Fruit fly (Drosophila melanogaster) whole organism, embryonic: ENCODE data around the gene CG31897.

Source experiments
- Ada2b ChIP-seq: fragments of 200-800 bp; sonication (Bioruptor generic); IDR thresholded peaks from 2 replicates; pipeline ENCODE4 v1.3.6; 2022; ENCODE audit warnings: missing biosample characterization, missing genetic modification characterization
- Asciz ChIP-seq: fragments of 200-800 bp; sonication (Bioruptor generic); optimal IDR thresholded peaks from 2 replicates; lab custom pipeline; 2017; ENCODE audit warnings: missing biosample characterization, mild to moderate bottlenecking, missing genetic modification characterization, missing genetic modification reagents
- CG1024 ChIP-seq: fragments of 200-800 bp; sonication (Bioruptor generic); IDR thresholded peaks from 2 replicates; pipeline ENCODE4 v1.3.6; 2022; ENCODE audit warnings: missing biosample characterization, missing genetic modification characterization
- CG10979 ChIP-seq: fragments of 200-800 bp; sonication (Bioruptor generic); optimal IDR thresholded peaks from 2 replicates; lab custom pipeline; 2018; ENCODE audit warnings: missing biosample characterization, mild to moderate bottlenecking, missing genetic modification characterization, moderate library complexity
- CG11093 ChIP-seq: fragments of 200-800 bp; sonication (Bioruptor generic); IDR thresholded peaks from 3 replicates; pipeline ENCODE4 v1.3.6; 2022; ENCODE audit warnings: missing biosample characterization, missing genetic modification characterization
- CG11723 ChIP-seq: fragments of 200-800 bp; sonication (Bioruptor generic); optimal IDR thresholded peaks from 2 replicates; lab custom pipeline; 2017; ENCODE audit warnings: missing biosample characterization, mild to moderate bottlenecking, missing genetic modification characterization
- CG12104 ChIP-seq: fragments of 200-800 bp; sonication (Bioruptor generic); optimal IDR thresholded peaks from 3 replicates; lab custom pipeline; 2016; ENCODE audit warnings: missing biosample characterization, missing genetic modification characterization
- CG12391 ChIP-seq: fragments of 200-800 bp; sonication (Bioruptor generic); optimal IDR thresholded peaks from 3 replicates; lab custom pipeline; 2018; ENCODE audit warnings: missing biosample characterization, mild to moderate bottlenecking, missing genetic modification characterization, moderate library complexity
- CG13287 ChIP-seq: fragments of 200-800 bp; sonication (Bioruptor generic); IDR thresholded peaks from 2 replicates; pipeline ENCODE4 v1.3.6; 2022; ENCODE audit warnings: missing biosample characterization, missing genetic modification characterization; ENCODE audit not compliant: partially characterized antibody
- CG13624 ChIP-seq: fragments of 200-800 bp; sonication (Bioruptor generic); optimal IDR thresholded peaks from 2 replicates; lab custom pipeline; 2016; ENCODE audit warnings: missing biosample characterization, missing genetic modification characterization
- CG17359 ChIP-seq: fragments of 200-800 bp; sonication (Bioruptor generic); optimal IDR thresholded peaks from 3 replicates; lab custom pipeline; 2018; ENCODE audit warnings: missing biosample characterization, mild to moderate bottlenecking, missing genetic modification characterization, moderate library complexity
- CG2875 ChIP-seq: fragments of 200-800 bp; sonication (Bioruptor generic); optimal IDR thresholded peaks from 2 replicates; lab custom pipeline; 2017; ENCODE audit warnings: missing biosample characterization, mild to moderate bottlenecking, missing genetic modification characterization, missing genetic modification reagents
- CG3065 ChIP-seq: fragments of 200-800 bp; sonication (Bioruptor generic); optimal IDR thresholded peaks from 2 replicates; lab custom pipeline; 2016; ENCODE audit warnings: missing biosample characterization, missing genetic modification characterization
- CG34422 ChIP-seq: fragments of 200-800 bp; sonication (Bioruptor generic); IDR thresholded peaks from 3 replicates; pipeline ENCODE4 v1.3.6; 2022; ENCODE audit warnings: missing biosample characterization, missing genetic modification characterization
- CG6813 ChIP-seq: fragments of 200-800 bp; sonication (Bioruptor generic); optimal IDR thresholded peaks from 2 replicates; lab custom pipeline; 2017; ENCODE audit warnings: missing biosample characterization, missing genetic modification characterization, mild to moderate bottlenecking, moderate library complexity, missing genetic modification reagents
- CG7786 ChIP-seq: fragments of 200-800 bp; sonication (Bioruptor generic); optimal IDR thresholded peaks from 2 replicates; lab custom pipeline; 2016; ENCODE audit warnings: missing biosample characterization, missing genetic modification characterization
- CG7928 ChIP-seq: fragments of 200-800 bp; sonication (Bioruptor generic); optimal IDR thresholded peaks from 2 replicates; lab custom pipeline; 2017; ENCODE audit warnings: missing biosample characterization, mild to moderate bottlenecking, missing genetic modification characterization
- CG8290 ChIP-seq, 3 experiments: fragments of 200-800 bp; sonication (Bioruptor generic); optimal IDR thresholded peaks; 2 replicates each; lab custom pipeline; 2016 to 2019; ENCODE audit warnings: missing biosample characterization in 3 of 3, missing genetic modification characterization in 3 of 3, mild to moderate bottlenecking in 2 of 3, moderate library complexity in 1 of 3
- CG9876 ChIP-seq: fragments of 200-800 bp; sonication (Bioruptor generic); optimal IDR thresholded peaks from 2 replicates; lab custom pipeline; 2016; ENCODE audit warnings: missing biosample characterization, missing genetic modification characterization
- CoRest ChIP-seq: fragments of 200-800 bp; sonication (Bioruptor generic); optimal IDR thresholded peaks from 3 replicates; lab custom pipeline; 2018; ENCODE audit warnings: missing biosample characterization, mild to moderate bottlenecking, missing genetic modification characterization, moderate library complexity
- Dp ChIP-seq: fragments of 200-800 bp; sonication (Bioruptor generic); optimal IDR thresholded peaks from 2 replicates; lab custom pipeline; 2018; ENCODE audit warnings: missing biosample characterization, mild to moderate bottlenecking, missing genetic modification characterization, moderate library complexity
- Drgx ChIP-seq: fragments of 200-800 bp; sonication (Bioruptor generic); IDR thresholded peaks from 2 replicates; pipeline ENCODE4 v1.3.6; 2022; ENCODE audit warnings: missing biosample characterization, missing genetic modification characterization
- ERR ChIP-seq: fragments of 200-800 bp; sonication (Bioruptor generic); optimal IDR thresholded peaks from 2 replicates; lab custom pipeline; 2016; ENCODE audit warnings: missing biosample characterization, missing genetic modification characterization
- Fer1 ChIP-seq: fragments of 200-800 bp; sonication (Bioruptor generic); optimal IDR thresholded peaks from 2 replicates; lab custom pipeline; 2017; ENCODE audit warnings: missing biosample characterization, mild to moderate bottlenecking, missing genetic modification characterization
- HLH54F ChIP-seq: fragments of 200-800 bp; sonication (Bioruptor generic); optimal IDR thresholded peaks from 3 replicates; lab custom pipeline; 2016; ENCODE audit warnings: missing biosample characterization, missing genetic modification characterization
- Hr51 ChIP-seq, 2 experiments: fragments of 200-800 bp; sonication (Bioruptor generic); optimal IDR thresholded peaks; 2 replicates in 1 of 2; 3 replicates in 1 of 2; lab custom pipeline; 2016 to 2018; ENCODE audit warnings: missing biosample characterization in 2 of 2, missing genetic modification characterization in 2 of 2, mild to moderate bottlenecking in 1 of 2, moderate library complexity in 1 of 2
- Mes4 ChIP-seq: fragments of 200-800 bp; sonication (Bioruptor generic); optimal IDR thresholded peaks from 2 replicates; lab custom pipeline; 2016; ENCODE audit warnings: missing biosample characterization, missing genetic modification characterization
- Poxn ChIP-seq: fragments of 200-800 bp; sonication (Bioruptor generic); IDR thresholded peaks from 2 replicates; pipeline ENCODE4 v1.3.6; 2022; ENCODE audit warnings: missing biosample characterization, missing genetic modification characterization
- Side ChIP-seq: fragments of 200-800 bp; sonication (Bioruptor generic); optimal IDR thresholded peaks from 2 replicates; lab custom pipeline; 2016; ENCODE audit warnings: missing biosample characterization, missing genetic modification characterization
- YL-1 ChIP-seq: fragments of 200-800 bp; sonication (Bioruptor generic); optimal IDR thresholded peaks from 3 replicates; lab custom pipeline; 2017; ENCODE audit warnings: missing biosample characterization, mild to moderate bottlenecking, missing genetic modification characterization
- ac ChIP-seq: fragments of 200-800 bp; sonication (Bioruptor generic); optimal IDR thresholded peaks from 3 replicates; lab custom pipeline; 2017; ENCODE audit warnings: missing biosample characterization, mild to moderate bottlenecking, missing genetic modification characterization
- aop ChIP-seq: fragments of 200-800 bp; sonication (Bioruptor generic); IDR thresholded peaks from 2 replicates; pipeline ENCODE4 v1.3.6; 2022; ENCODE audit warnings: missing biosample characterization, missing genetic modification characterization
- bbx ChIP-seq: fragments of 200-800 bp; sonication (Bioruptor generic); IDR thresholded peaks from 2 replicates; pipeline ENCODE4 v1.3.6; 2022; ENCODE audit warnings: missing biosample characterization, missing genetic modification characterization; ENCODE audit not compliant: partially characterized antibody
- bigmax ChIP-seq: fragments of 200-800 bp; sonication (Bioruptor generic); optimal IDR thresholded peaks from 2 replicates; lab custom pipeline; 2018; ENCODE audit warnings: missing biosample characterization, mild to moderate bottlenecking, missing genetic modification characterization
- br ChIP-seq: fragments of >200 bp; optimal IDR thresholded peaks from 2 replicates; lab custom pipeline; 2017
- danr ChIP-seq: fragments of 200-800 bp; sonication (Bioruptor generic); IDR thresholded peaks from 2 replicates; pipeline ENCODE4 v1.3.6; 2022; ENCODE audit warnings: missing biosample characterization, missing genetic modification characterization
- gce ChIP-seq: fragments of 200-800 bp; sonication (Bioruptor generic); IDR thresholded peaks from 3 replicates; pipeline ENCODE4 v1.3.6; 2022; ENCODE audit warnings: missing biosample characterization, missing genetic modification characterization
- kni ChIP-seq: fragments of 200-800 bp; sonication (Bioruptor generic); optimal IDR thresholded peaks from 3 replicates; lab custom pipeline; 2017; ENCODE audit warnings: mild to moderate bottlenecking, missing biosample characterization, missing genetic modification reagents, missing genetic modification characterization
- nerfin-1 ChIP-seq: fragments of 200-800 bp; sonication (Bioruptor generic); optimal IDR thresholded peaks from 3 replicates; lab custom pipeline; 2019; ENCODE audit warnings: missing biosample characterization, mild to moderate bottlenecking, missing genetic modification characterization, moderate library complexity
- nerfin-2 ChIP-seq: fragments of 200-800 bp; sonication (Bioruptor generic); IDR thresholded peaks from 2 replicates; pipeline ENCODE4 v1.3.6; 2022; ENCODE audit warnings: missing biosample characterization, missing genetic modification characterization; ENCODE audit not compliant: partially characterized antibody
- ranshi ChIP-seq: fragments of 200-800 bp; sonication (Bioruptor generic); IDR thresholded peaks from 2 replicates; pipeline ENCODE4 v1.3.6; 2022; ENCODE audit warnings: missing biosample characterization, missing genetic modification characterization
- repo ChIP-seq: fragments of 200-800 bp; sonication (Bioruptor generic); optimal IDR thresholded peaks from 2 replicates; lab custom pipeline; 2016; ENCODE audit warnings: missing biosample characterization, missing genetic modification characterization
- rib ChIP-seq: fragments of 200-800 bp; sonication (Bioruptor generic); IDR thresholded peaks from 2 replicates; pipeline ENCODE4 v1.3.6; 2022; ENCODE audit warnings: missing biosample characterization, missing genetic modification characterization
- scrt ChIP-seq: fragments of 200-800 bp; sonication (Bioruptor generic); optimal IDR thresholded peaks from 2 replicates; lab custom pipeline; 2018; ENCODE audit warnings: missing biosample characterization, mild to moderate bottlenecking, missing genetic modification characterization, moderate library complexity
- sim ChIP-seq: fragments of 200-800 bp; sonication (Bioruptor generic); IDR thresholded peaks from 2 replicates; pipeline ENCODE4 v1.3.6; 2022; ENCODE audit warnings: missing biosample characterization, missing genetic modification characterization
- sima ChIP-seq: fragments of 200-800 bp; sonication (Bioruptor generic); optimal IDR thresholded peaks from 2 replicates; lab custom pipeline; 2016; ENCODE audit warnings: missing biosample characterization, missing genetic modification characterization
- slp2 ChIP-seq: fragments of 200-800 bp; sonication (Bioruptor generic); optimal IDR thresholded peaks from 2 replicates; lab custom pipeline; 2016; ENCODE audit warnings: missing biosample characterization, missing genetic modification characterization
- sob ChIP-seq: fragments of 200-800 bp; sonication (Bioruptor generic); IDR thresholded peaks from 2 replicates; pipeline ENCODE4 v1.3.6; 2022; ENCODE audit warnings: missing biosample characterization, missing genetic modification characterization
- tap ChIP-seq: fragments of 200-800 bp; optimal IDR thresholded peaks from 3 replicates; lab custom pipeline; 2019; ENCODE audit warnings: missing biosample characterization, mild to moderate bottlenecking, missing genetic modification characterization, moderate library complexity
- twi ChIP-seq: fragments of 200-800 bp; optimal IDR thresholded peaks from 2 replicates; lab custom pipeline; 2019; ENCODE audit warnings: missing biosample characterization, mild to moderate bottlenecking, missing genetic modification characterization, moderate library complexity
- vvl ChIP-seq: fragments of 200-800 bp; sonication (Bioruptor generic); IDR thresholded peaks from 2 replicates; pipeline ENCODE4 v1.3.6; 2022; ENCODE audit warnings: missing biosample characterization, missing genetic modification characterization

The CG31897 gene

dm6 chr2L:8473448-8473847, 31.2 kb downstream of the CG31897 start (continued):
- no peak for TF ChIP-seq Dp
- TF ChIP-seq ERR (GFP tag; lab: Kevin White, UChicago): no peak
- peak; percentile 53; the same call in 1 of the 2 replicates for TF ChIP-seq sob (GFP tag; lab: Robert Waterston, UW)
- no peak for TF ChIP-seq Mes4 (GFP tag; lab: Kevin White, UChicago)
- peak; percentile 4 for TF ChIP-seq CG13624 (GFP tag; lab: Kevin White, UChicago)
- no peak for TF ChIP-seq sim
- TF ChIP-seq CG11093 (GFP tag; lab: Robert Waterston, UW): peak; percentile 43; the same call in 1 of the 3 replicates
- TF ChIP-seq ranshi: peak; percentile 30; the same call in 1 of the 2 replicates
- peak; percentile 13 for TF ChIP-seq Asciz (GFP tag; lab: Kevin White, UChicago)
- TF ChIP-seq nerfin-2 (GFP tag; lab: Robert Waterston, UW): no peak
- no peak for TF ChIP-seq ac
- peak; percentile 66 for TF ChIP-seq CG10979
- TF ChIP-seq Side: no peak
- no peak for TF ChIP-seq twi (tag; lab: Kevin White, UChicago)
- peak; percentile 81 for TF ChIP-seq vvl (GFP tag; lab: Robert Waterston, UW)
- peak; percentile 50; the same call in 1 of the 2 replicates for TF ChIP-seq Drgx (GFP tag; lab: Robert Waterston, UW)
- TF ChIP-seq CG34422: peak; percentile 59; the same call in 2 of the 3 replicates
- no peak for TF ChIP-seq CG1024 (GFP tag; lab: Robert Waterston, UW)
- no peak for TF ChIP-seq repo (GFP tag; lab: Kevin White, UChicago)
- no peak for TF ChIP-seq CG8290 (GFP tag; optimal IDR thresholded peaks at IDR 0.05; lab: Kevin White, UChicago)
- no peak for TF ChIP-seq CG8290 (tag; optimal IDR thresholded peaks at IDR 0.05; lab: Kevin White, UChicago)
- TF ChIP-seq br (lab: Kevin White, UChicago): no peak
- TF ChIP-seq CG17359 (tag; lab: Kevin White, UChicago): peak; percentile 66
- no peak for TF ChIP-seq danr
- TF ChIP-seq kni (GFP tag; lab: Kevin White, UChicago): no peak
- peak; percentile 24 for TF ChIP-seq nerfin-1
- peak; percentile 34 for TF ChIP-seq CoRest (tag; lab: Kevin White, UChicago)
- no peak for TF ChIP-seq Fer1 (GFP tag; lab: Kevin White, UChicago)
- no peak for TF ChIP-seq CG9876
- peak; percentile 8 for TF ChIP-seq CG12104 (GFP tag; lab: Kevin White, UChicago)
- no peak for TF ChIP-seq slp2
- no peak for TF ChIP-seq CG13287 (GFP tag; lab: Robert Waterston, UW)
- no peak for TF ChIP-seq bigmax (GFP tag; lab: Kevin White, UChicago)
- TF ChIP-seq CG7786 (GFP tag; lab: Kevin White, UChicago): no peak
- peak; percentile 27 to 65 for TF ChIP-seq Hr51 (GFP tag; optimal IDR thresholded peaks at IDR 0.05; lab: Kevin White, UChicago)
- no peak for TF ChIP-seq Ada2b (GFP tag; lab: Robert Waterston, UW)
- no peak for TF ChIP-seq rib (GFP tag; lab: Robert Waterston, UW)
- peak; percentile 25 for TF ChIP-seq CG11723 (GFP tag; lab: Kevin White, UChicago)
- peak; percentile 34 for TF ChIP-seq scrt (GFP tag; lab: Kevin White, UChicago)
- TF ChIP-seq CG12391 (tag; lab: Kevin White, UChicago): peak; percentile 45
- TF ChIP-seq CG3065: no peak
- TF ChIP-seq CG7928 (GFP tag; lab: Kevin White, UChicago): no peak
- TF ChIP-seq bbx (GFP tag; lab: Robert Waterston, UW): no peak
- TF ChIP-seq tap (tag; lab: Kevin White, UChicago): peak; percentile 15
- peak; percentile 28 for TF ChIP-seq CG2875 (GFP tag; lab: Kevin White, UChicago)
- no peak for TF ChIP-seq sima (GFP tag; lab: Kevin White, UChicago)
- no peak for TF ChIP-seq YL-1 (GFP tag; lab: Kevin White, UChicago)
- no peak for TF ChIP-seq aop (GFP tag; lab: Robert Waterston, UW)
- no peak for TF ChIP-seq HLH54F (GFP tag; lab: Kevin White, UChicago)
- TF ChIP-seq gce (GFP tag; lab: Robert Waterston, UW): peak; percentile 61; the same call in 1 of the 3 replicates
- peak; percentile 58 for TF ChIP-seq CG6813 (GFP tag; lab: Kevin White, UChicago)
- no peak for TF ChIP-seq Poxn
